Worm (Caenorhabditis elegans) whole organism, L4 larva: ENCODE data around the gene hrg-5.

Experiments
- ama-1 ChIP-seq: fragments of 150-350 bp; optimal IDR thresholded peaks from 2 replicates; lab custom pipeline; 2014; ENCODE audit warnings: inconsistent platforms, mixed read lengths
- ceh-28 ChIP-seq: fragments of 150-350 bp; optimal IDR thresholded peaks from 2 replicates; lab custom pipeline; 2014; ENCODE audit warnings: missing biosample characterization, missing genetic modification reagents, missing genetic modification characterization
- lin-38 ChIP-seq: fragments of 200-800 bp; sonication (Bioruptor generic); IDR thresholded peaks from 2 replicates; pipeline ENCODE4 v1.3.6; 2022; ENCODE audit warnings: missing genetic modification reagents, missing genetic modification characterization, missing compliant biosample characterization
- mep-1 ChIP-seq: fragments of 150-350 bp; sonication (generic microtip); optimal IDR thresholded peaks from 3 replicates; lab custom pipeline; 2014; ENCODE audit warnings: missing biosample characterization, missing genetic modification characterization
- nhr-76 ChIP-seq: fragments of 150-350 bp; optimal IDR thresholded peaks from 2 replicates; lab custom pipeline; 2014; ENCODE audit warnings: missing biosample characterization, missing genetic modification characterization
- snpc-4 ChIP-seq: fragments of 150-350 bp; optimal IDR thresholded peaks from 2 replicates; lab custom pipeline; 2014; ENCODE audit warnings: missing biosample characterization, missing genetic modification characterization

DNA sequence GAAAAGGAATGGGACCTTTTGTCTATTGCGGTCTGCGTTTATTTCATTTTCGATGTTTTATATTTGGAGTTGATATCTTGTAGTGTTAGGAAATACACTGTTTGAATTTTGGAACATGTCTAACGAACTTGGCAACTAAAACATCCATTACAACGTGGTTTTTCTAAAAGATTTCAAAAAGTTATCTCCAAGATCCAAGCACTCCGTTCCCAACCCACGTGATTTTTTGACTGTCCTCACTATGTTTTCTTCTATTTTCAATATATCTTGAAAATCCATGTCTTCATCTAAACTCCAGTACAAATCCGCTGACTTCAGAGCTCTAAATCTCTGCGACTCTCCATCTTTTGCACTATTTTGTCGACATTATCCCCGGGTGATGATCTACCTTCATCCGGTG is 27.6 kb downstream of the hrg-5 start, which contains the start of gene F13H10.9:
- TF ChIP-seq snpc-4 (no peak), mep-1 (tag; lab: Kevin White, UChicago) (no peak), ceh-28 (tag; lab: Kevin White, UChicago) (no peak), lin-38 (no peak), ama-1 (lab: Kevin White, UChicago) (no peak), nhr-76 (tag; lab: Kevin White, UChicago) (no peak)
